Fruit fly (Drosophila melanogaster) whole organism, pupa: Measurements from ENCODE around the gene CG46515.
"Not testable (repeated sequence)": the region's sequence is repeated elsewhere in the genome, so short reads cannot be mapped to it uniquely, and the experiment has no call there.

Experiments used
- Pif1A ChIP-seq: fragments of 200-800 bp; sonication (Bioruptor generic); optimal IDR thresholded peaks from 3 replicates; lab custom pipeline; 2016; ENCODE audit warnings: missing biosample characterization, missing genetic modification characterization
- gl ChIP-seq: fragments of 200-800 bp; sonication (Bioruptor generic); optimal IDR thresholded peaks from 2 replicates; lab custom pipeline; 2018; ENCODE audit warnings: missing biosample characterization, mild to moderate bottlenecking, missing genetic modification characterization

DNA sequence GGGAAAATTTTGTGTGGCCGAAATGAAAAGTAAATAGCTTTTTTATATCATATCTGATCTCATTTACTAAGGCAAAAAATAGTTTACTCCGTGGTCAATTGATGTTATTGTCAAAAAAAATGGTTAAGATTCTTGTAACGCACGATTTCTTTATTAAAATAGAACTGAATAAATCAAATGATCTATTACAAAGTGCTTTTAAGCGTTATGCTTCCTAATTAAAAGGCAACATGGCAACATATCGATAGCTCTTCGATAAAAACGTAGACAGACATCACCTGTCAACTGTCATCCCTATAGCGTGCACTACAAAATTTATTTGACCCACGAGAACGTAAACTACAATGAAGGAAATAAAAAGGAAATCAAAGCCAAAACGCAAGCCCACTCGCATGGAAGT is 44.4 kb upstream of the CG46515 start, which contains the start of gene CG46506:
- TF ChIP-seq gl; Pif1A (GFP tag; lab: Kevin White, UChicago): not testable (repeated sequence)
